Worm (Caenorhabditis elegans): ENCODE results near the gene spp-24.

DNA sequence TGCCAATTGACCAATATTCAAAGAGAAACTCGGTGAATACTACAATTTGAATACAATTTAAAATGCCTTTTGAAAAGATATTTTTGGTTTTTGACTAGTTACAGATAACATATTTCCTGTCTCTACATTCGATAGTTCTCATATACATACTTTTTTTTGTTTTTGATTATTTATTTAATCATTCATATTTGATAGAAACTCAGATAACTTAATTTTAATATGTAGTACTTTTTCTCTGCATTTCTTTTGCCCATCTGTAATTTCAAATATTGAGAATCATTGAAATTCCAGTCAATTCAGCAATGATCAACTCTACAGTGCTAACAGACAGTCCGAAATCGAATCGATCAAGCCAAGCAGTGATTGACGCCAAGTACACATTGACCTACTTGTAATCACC is 21.7 kb upstream of the spp-24 start, which contains the start of gene C23H3.2:
- no peak for TF ChIP-seq dao-5 (tag; optimal IDR thresholded peaks at IDR 0.05)
- no peak for TF ChIP-seq him-1 (tag; optimal IDR thresholded peaks at IDR 0.05)
- TF ChIP-seq W03F9.2 (tag; optimal IDR thresholded peaks at IDR 0.05), result no peak
